Worm (Caenorhabditis elegans): ENCODE results near the gene lron-12.

DNA sequence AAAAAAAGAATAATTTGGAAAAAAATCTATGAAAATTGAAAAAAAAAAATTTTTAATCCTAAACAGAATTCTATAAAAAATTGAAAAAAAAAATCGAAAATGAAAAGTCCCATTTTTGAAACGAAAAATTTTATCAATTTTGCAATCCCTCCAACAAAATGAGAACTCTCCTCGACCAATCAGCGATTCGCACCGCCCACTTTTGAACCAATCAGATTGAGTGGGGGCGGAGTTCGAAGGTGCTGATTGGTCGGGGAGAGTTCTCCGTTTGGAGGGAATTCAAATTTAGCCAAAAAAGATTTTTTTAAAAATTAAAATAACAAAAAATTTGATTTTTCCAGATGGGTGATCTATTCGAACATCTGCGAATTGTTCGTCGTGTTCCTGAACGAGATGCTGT is 50.5 kb downstream of the lron-12 start:
- TF ChIP-seq blmp-1 (tag; optimal IDR thresholded peaks at IDR 0.05; ENCODE audit: insufficient read depth) (no peak), ztf-4 (tag; optimal IDR thresholded peaks at IDR 0.05) (no peak), lsy-2 (tag; optimal IDR thresholded peaks at IDR 0.05) (no peak), zag-1 (tag; optimal IDR thresholded peaks at IDR 0.05) (no peak), nhr-77 (tag; optimal IDR thresholded peaks at IDR 0.05) (no peak), ceh-16 (tag; optimal IDR thresholded peaks at IDR 0.05) (no peak), ztf-11 (tag; optimal IDR thresholded peaks at IDR 0.05) (no peak), nhr-10 (tag; optimal IDR thresholded peaks at IDR 0.05) (no peak), aly-2 (tag; optimal IDR thresholded peaks at IDR 0.05) (no peak)

Data from whole organism, L2 larva.